Worm (Caenorhabditis elegans): ENCODE results near the gene strd-1.

Gene strd-1

ce11 chrIII:10989491-10990032, 42.3 kb downstream of the strd-1 start (continued):
- TF ChIP-seq lin-15B (tag; optimal IDR thresholded peaks at IDR 0.05) (peak; percentile 69), ceh-16 (tag; optimal IDR thresholded peaks at IDR 0.05) (peak; percentile 57), fos-1 (tag; optimal IDR thresholded peaks at IDR 0.05) (peak; percentile 80), nhr-237 (tag; optimal IDR thresholded peaks at IDR 0.05) (peak; percentile 37), hmg-11 (tag; optimal IDR thresholded peaks at IDR 0.05) (peak; percentile 100), sea-2 (GFP tag; optimal IDR thresholded peaks at IDR 0.05) (peak; percentile 92), nhr-43 (tag; optimal IDR thresholded peaks at IDR 0.05; ENCODE audit: poor library complexity, severe bottlenecking) (peak; percentile 96), aly-2 (tag; optimal IDR thresholded peaks at IDR 0.05) (peak; percentile 88), pqm-1 (tag; optimal IDR thresholded peaks at IDR 0.05) (peak; percentile 37), fkh-2 (tag; optimal IDR thresholded peaks at IDR 0.05) (peak; percentile 14), zag-1 (tag; optimal IDR thresholded peaks at IDR 0.05) (peak; percentile 67), nhr-11 (tag; optimal IDR thresholded peaks at IDR 0.05) (peak; percentile 26), ceh-28 (tag; optimal IDR thresholded peaks at IDR 0.05) (peak; percentile 88), ztf-4 (tag; optimal IDR thresholded peaks at IDR 0.05) (peak; percentile 87), mdl-1 (tag; optimal IDR thresholded peaks at IDR 0.05) (peak; percentile 52), jun-1 (tag; optimal IDR thresholded peaks at IDR 0.05) (peak; percentile 89), ceh-82 (tag; optimal IDR thresholded peaks at IDR 0.05) (peak; percentile 96), skn-1 (tag; optimal IDR thresholded peaks at IDR 0.05) (peak; percentile 58), nhr-28 (tag; optimal IDR thresholded peaks at IDR 0.05) (no peak), daf-12 (tag; optimal IDR thresholded peaks at IDR 0.05) (no peak), nhr-23 (tag; optimal IDR thresholded peaks at IDR 0.05) (peak; percentile 95), lsy-12 (tag; optimal IDR thresholded peaks at IDR 0.05) (peak; percentile 96)

- TF ChIP-seq ZK546.5 (tag; optimal IDR thresholded peaks at IDR 0.05): no peak
- no peak for TF ChIP-seq snpc-4 (tag; optimal IDR thresholded peaks at IDR 0.05)
- no peak for TF ChIP-seq mml-1 (tag; optimal IDR thresholded peaks at IDR 0.05)
- no peak for TF ChIP-seq nhr-76 (tag; optimal IDR thresholded peaks at IDR 0.05)
- TF ChIP-seq zag-1 (tag; optimal IDR thresholded peaks at IDR 0.05): no peak
- no peak for TF ChIP-seq nfya-1 (tag; optimal IDR thresholded peaks at IDR 0.05; ENCODE audit: insufficient read depth)
- TF ChIP-seq daf-12 (tag; optimal IDR thresholded peaks at IDR 0.05): no peak
- no peak for TF ChIP-seq ztf-11 (tag; optimal IDR thresholded peaks at IDR 0.05)
- TF ChIP-seq aly-2 (tag; optimal IDR thresholded peaks at IDR 0.05): no peak
- TF ChIP-seq jun-1 (tag; optimal IDR thresholded peaks at IDR 0.05): no peak
- no peak for TF ChIP-seq lin-15B (tag; optimal IDR thresholded peaks at IDR 0.05)
- no peak for TF ChIP-seq nhr-67 (tag; optimal IDR thresholded peaks at IDR 0.05)
- TF ChIP-seq egl-27 (tag; optimal IDR thresholded peaks at IDR 0.05): no peak
- no peak for TF ChIP-seq elt-2 (tag; optimal IDR thresholded peaks at IDR 0.05)
- TF ChIP-seq egl-5 (tag; optimal IDR thresholded peaks at IDR 0.05): no peak
- TF ChIP-seq pqm-1 (tag; optimal IDR thresholded peaks at IDR 0.05): no peak
Observed at ce11 chrIII:10994085-10994484, 46.8 kb downstream of the strd-1 start.

- no peak for TF ChIP-seq egl-27 (tag; optimal IDR thresholded peaks at IDR 0.05)
- no peak for TF ChIP-seq ZK546.5 (tag; optimal IDR thresholded peaks at IDR 0.05)
- no peak for TF ChIP-seq zag-1 (tag; optimal IDR thresholded peaks at IDR 0.05)
- no peak for TF ChIP-seq nhr-76 (tag; optimal IDR thresholded peaks at IDR 0.05)
- TF ChIP-seq ceh-16 (tag; optimal IDR thresholded peaks at IDR 0.05): no peak
- no peak for TF ChIP-seq elt-3 (tag; optimal IDR thresholded peaks at IDR 0.05)
- TF ChIP-seq lin-39 (tag; optimal IDR thresholded peaks at IDR 0.05): no peak
- TF ChIP-seq aly-2 (tag; optimal IDR thresholded peaks at IDR 0.05): no peak
- no peak for TF ChIP-seq nhr-11 (tag; optimal IDR thresholded peaks at IDR 0.05)
- no peak for TF ChIP-seq pqm-1 (tag; optimal IDR thresholded peaks at IDR 0.05)
- no peak for TF ChIP-seq unc-39 (tag; optimal IDR thresholded peaks at IDR 0.05)
Observed at ce11 chrIII:10995156-10995555, 47.9 kb downstream of the strd-1 start, which contains the start of gene dmsr-5. TSS of gene dmsr-5 (minus strand) at chrIII:10995256.
